Worm (Caenorhabditis elegans): ENCODE measurements around the gene famh-136.
A peak's percentile ranks its signal among the peaks of the same experiment; 100 is the strongest.

famh-136 gene

DNA sequence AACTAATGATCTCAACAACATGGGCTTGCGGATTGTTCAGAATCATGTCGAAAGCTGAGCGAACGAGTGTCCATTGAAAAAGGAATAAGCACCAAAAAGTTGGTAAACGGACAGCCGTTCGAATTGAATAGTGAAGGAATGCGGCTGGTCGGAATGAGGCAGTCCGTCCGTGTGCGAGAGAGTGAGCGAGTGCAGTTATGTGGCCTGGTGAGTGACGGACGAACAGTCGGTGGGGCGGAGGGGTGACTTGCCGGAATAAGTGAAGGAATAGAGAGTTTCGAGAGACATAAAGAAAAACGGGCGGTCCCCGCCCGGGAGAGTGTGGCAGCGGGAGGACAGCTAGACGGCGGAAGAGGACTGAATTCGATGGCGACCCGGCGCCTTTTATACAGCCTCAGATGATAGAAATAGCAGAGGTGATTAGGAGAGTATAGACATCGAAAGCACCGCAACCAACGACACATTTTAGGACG is 22.2 kb upstream of the famh-136 start (continued):
- TF ChIP-seq fkh-2 (tag; optimal IDR thresholded peaks at IDR 0.05) (no peak), daf-12 (tag; optimal IDR thresholded peaks at IDR 0.05) (no peak), lin-15B (tag; optimal IDR thresholded peaks at IDR 0.05) (peak; percentile 56), skn-1 (tag; optimal IDR thresholded peaks at IDR 0.05) (no peak), nfya-1 (tag; optimal IDR thresholded peaks at IDR 0.05; ENCODE audit: insufficient read depth) (peak; percentile 53), nhr-12 (tag; optimal IDR thresholded peaks at IDR 0.05) (no peak), unc-62 (GFP tag; optimal IDR thresholded peaks at IDR 0.05) (no peak)

ce11 chrIII:8866038-8866437 is 21.5 kb upstream of the famh-136 start:
- TF ChIP-seq tbx-2 (tag; optimal IDR thresholded peaks at IDR 0.05) (no peak), nhr-237 (tag; optimal IDR thresholded peaks at IDR 0.05) (no peak), ceh-9 (tag; optimal IDR thresholded peaks at IDR 0.05) (no peak), jun-1 (tag; optimal IDR thresholded peaks at IDR 0.05) (no peak), aly-2 (tag; optimal IDR thresholded peaks at IDR 0.05) (no peak), zag-1 (tag; optimal IDR thresholded peaks at IDR 0.05) (no peak), nhr-43 (tag; optimal IDR thresholded peaks at IDR 0.05; ENCODE audit: poor library complexity, severe bottlenecking) (no peak), ztf-11 (tag; optimal IDR thresholded peaks at IDR 0.05) (no peak), pqm-1 (tag; optimal IDR thresholded peaks at IDR 0.05) (no peak), lin-15B (tag; optimal IDR thresholded peaks at IDR 0.05) (no peak), nhr-67 (tag; optimal IDR thresholded peaks at IDR 0.05) (no peak), ceh-82 (tag; optimal IDR thresholded peaks at IDR 0.05) (no peak), daf-12 (tag; optimal IDR thresholded peaks at IDR 0.05) (no peak), fkh-10 (GFP tag; optimal IDR thresholded peaks at IDR 0.05) (no peak), nhr-25 (tag; optimal IDR thresholded peaks at IDR 0.05) (no peak), nhr-28 (tag; optimal IDR thresholded peaks at IDR 0.05) (no peak)

DNA sequence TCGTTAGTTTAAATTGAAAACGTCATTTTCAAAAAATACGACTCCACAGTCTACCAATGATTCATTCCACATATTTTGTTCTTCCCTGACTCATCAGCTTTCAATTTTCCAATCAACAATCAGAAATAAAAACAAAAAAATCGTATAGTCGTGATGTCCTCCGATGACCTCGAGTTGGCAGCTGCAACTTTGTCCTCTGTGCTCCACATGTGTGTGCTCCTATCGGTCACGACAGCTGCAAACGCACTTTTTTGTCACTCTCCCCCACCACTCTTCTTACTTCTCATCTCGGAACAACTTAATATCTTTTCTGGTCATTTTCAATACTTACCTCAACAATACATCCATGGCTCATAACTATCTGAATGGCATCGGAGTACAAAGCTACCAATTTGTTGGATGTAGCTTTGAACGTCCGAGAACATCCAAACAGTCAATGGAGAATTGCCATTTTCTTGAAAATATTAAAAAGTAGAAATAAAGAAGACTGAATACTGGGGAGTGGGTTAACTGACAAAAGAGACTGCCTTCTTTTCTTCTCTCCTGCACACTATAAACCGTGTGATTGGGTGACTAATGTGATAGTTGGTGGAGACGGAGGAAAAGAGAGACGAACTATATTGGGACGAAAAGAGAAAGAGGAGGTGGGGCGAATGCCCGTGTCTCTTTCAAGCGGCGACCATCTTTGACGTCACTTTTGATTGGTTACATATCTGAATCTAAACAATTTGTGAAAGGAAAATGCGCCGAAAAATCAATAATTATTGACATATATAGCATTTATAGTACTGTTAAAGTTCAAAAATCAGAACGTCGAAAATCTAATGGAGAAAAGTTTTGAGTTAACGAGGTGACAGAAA is 20.3 kb upstream of the famh-136 start:
- TF ChIP-seq unc-62 (GFP tag; optimal IDR thresholded peaks at IDR 0.05) (no peak), mml-1 (tag; optimal IDR thresholded peaks at IDR 0.05) (no peak), ama-1 (optimal IDR thresholded peaks at IDR 0.05) (peak; percentile 56), skn-1 (tag; optimal IDR thresholded peaks at IDR 0.05) (no peak), daf-12 (tag; optimal IDR thresholded peaks at IDR 0.05) (no peak), nhr-67 (tag; optimal IDR thresholded peaks at IDR 0.05) (no peak), ceh-16 (tag; optimal IDR thresholded peaks at IDR 0.05) (no peak), ztf-11 (tag; optimal IDR thresholded peaks at IDR 0.05) (no peak), jun-1 (tag; optimal IDR thresholded peaks at IDR 0.05) (peak; percentile 49), lsy-12 (tag; optimal IDR thresholded peaks at IDR 0.05) (peak; percentile 20), nhr-23 (tag; optimal IDR thresholded peaks at IDR 0.05) (peak; percentile 20), unc-39 (tag; optimal IDR thresholded peaks at IDR 0.05) (no peak), zag-1 (tag; optimal IDR thresholded peaks at IDR 0.05) (no peak), fos-1 (tag; optimal IDR thresholded peaks at IDR 0.05) (no peak), tbx-2 (tag; optimal IDR thresholded peaks at IDR 0.05) (no peak), fkh-2 (tag; optimal IDR thresholded peaks at IDR 0.05) (no peak), nfya-1 (tag; optimal IDR thresholded peaks at IDR 0.05; ENCODE audit: insufficient read depth) (peak; percentile 40), fkh-10 (GFP tag; optimal IDR thresholded peaks at IDR 0.05) (no peak), nhr-28 (tag; optimal IDR thresholded peaks at IDR 0.05) (no peak), nhr-77 (tag; optimal IDR thresholded peaks at IDR 0.05) (no peak), nhr-12 (tag; optimal IDR thresholded peaks at IDR 0.05) (no peak), ceh-28 (tag; optimal IDR thresholded peaks at IDR 0.05) (peak; percentile 53), aly-2 (tag; optimal IDR thresholded peaks at IDR 0.05) (no peak), nhr-43 (tag; optimal IDR thresholded peaks at IDR 0.05; ENCODE audit: poor library complexity, severe bottlenecking) (no peak), elt-2 (tag; optimal IDR thresholded peaks at IDR 0.05) (peak; percentile 50), ztf-4 (tag; optimal IDR thresholded peaks at IDR 0.05) (no peak), nhr-25 (tag; optimal IDR thresholded peaks at IDR 0.05) (peak; percentile 69), nhr-76 (tag; optimal IDR thresholded peaks at IDR 0.05) (no peak), pha-4 (tag; optimal IDR thresholded peaks at IDR 0.05) (peak; percentile 42), egl-5 (tag; optimal IDR thresholded peaks at IDR 0.05) (peak; percentile 7), mdl-1 (tag; optimal IDR thresholded peaks at IDR 0.05) (no peak), eor-1 (tag; optimal IDR thresholded peaks at IDR 0.05) (no peak), pqm-1 (tag; optimal IDR thresholded peaks at IDR 0.05) (peak; percentile 30), elt-3 (tag; optimal IDR thresholded peaks at IDR 0.05) (no peak), hmg-11 (tag; optimal IDR thresholded peaks at IDR 0.05) (no peak), R02D3.7 (tag; optimal IDR thresholded peaks at IDR 0.05) (no peak), nhr-11 (tag; optimal IDR thresholded peaks at IDR 0.05) (no peak), lin-15B (tag; optimal IDR thresholded peaks at IDR 0.05) (no peak), nhr-237 (tag; optimal IDR thresholded peaks at IDR 0.05) (no peak), elt-1 (tag; optimal IDR thresholded peaks at IDR 0.05) (no peak), sea-2 (GFP tag; optimal IDR thresholded peaks at IDR 0.05) (no peak), lin-39 (tag; optimal IDR thresholded peaks at IDR 0.05) (peak; percentile 2), egl-27 (tag; optimal IDR thresholded peaks at IDR 0.05) (no peak), ceh-82 (tag; optimal IDR thresholded peaks at IDR 0.05) (no peak)
